Worm (Caenorhabditis elegans): ENCODE measurements around the gene abhd-5.2.

abhd-5.2 gene

DNA sequence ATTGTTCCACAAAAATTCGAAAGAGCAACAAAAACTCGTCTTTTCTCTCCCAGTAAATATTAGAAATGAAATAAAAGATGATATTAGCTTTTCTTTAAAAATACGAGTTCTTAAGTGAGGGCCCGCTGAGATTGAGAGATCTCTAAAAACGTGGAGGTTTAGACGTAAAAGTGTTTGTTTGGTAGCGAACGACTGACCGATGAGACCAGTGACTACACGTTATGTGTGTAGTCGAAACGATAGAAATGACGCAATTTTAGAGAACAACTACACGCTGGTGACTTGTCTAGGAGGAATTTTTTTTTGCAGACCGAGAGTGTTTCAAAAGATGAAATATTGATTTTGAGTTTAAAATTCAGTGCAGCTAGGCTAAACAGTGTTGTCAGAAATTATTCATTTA is 18.3 kb downstream of the abhd-5.2 start, which contains the start of gene C37H5.13:
Gene C37H5.13, minus strand, starts transcription at position 229 of the 400 bp plus-strand sequence.
- TF ChIP-seq Y22D7AL.16 (tag; optimal IDR thresholded peaks at IDR 0.05) (no peak), unc-55 (GFP tag; optimal IDR thresholded peaks at IDR 0.05) (peak; percentile 16)

DNA sequence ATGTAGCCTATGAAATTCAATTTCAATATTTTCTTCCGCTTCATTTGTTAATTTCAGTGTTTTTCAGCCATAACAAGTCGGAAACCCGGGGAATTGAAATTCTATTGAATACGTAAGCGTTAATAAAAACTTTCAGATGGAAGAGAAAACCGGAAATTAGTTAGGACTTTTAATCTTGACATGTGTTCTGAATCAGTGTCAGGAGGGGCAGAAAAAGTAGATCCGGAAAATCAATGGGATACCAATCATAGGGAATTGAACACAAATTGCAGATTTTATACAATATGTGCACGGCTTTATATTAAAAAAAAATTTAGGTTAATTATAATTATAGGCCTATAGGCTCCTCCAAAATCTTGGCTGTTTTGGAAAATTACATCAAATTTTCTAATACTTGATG is 19.8 kb downstream of the abhd-5.2 start:
- TF ChIP-seq hlh-13 (GFP tag; optimal IDR thresholded peaks at IDR 0.05) (no peak), npax-4 (tag; optimal IDR thresholded peaks at IDR 0.05) (no peak), syd-9 (tag; optimal IDR thresholded peaks at IDR 0.05) (no peak), odd-2 (tag; optimal IDR thresholded peaks at IDR 0.05) (no peak), hlh-6 (tag; optimal IDR thresholded peaks at IDR 0.05) (no peak), eyg-1 (tag; optimal IDR thresholded peaks at IDR 0.05) (no peak), madf-2 (tag; optimal IDR thresholded peaks at IDR 0.05) (no peak), ceh-30 (tag; optimal IDR thresholded peaks at IDR 0.05) (no peak), pag-3 (tag; optimal IDR thresholded peaks at IDR 0.05; ENCODE audit: borderline replicate concordance) (no peak), ets-4 (tag; optimal IDR thresholded peaks at IDR 0.05) (no peak), ceh-31 (tag; optimal IDR thresholded peaks at IDR 0.05) (no peak), sox-4 (tag; optimal IDR thresholded peaks at IDR 0.05) (no peak), lim-6 (tag; optimal IDR thresholded peaks at IDR 0.05) (no peak), unc-86 (tag; optimal IDR thresholded peaks at IDR 0.05) (no peak), rnt-1 (tag; optimal IDR thresholded peaks at IDR 0.05) (no peak), F13H6.1 (tag; optimal IDR thresholded peaks at IDR 0.05) (no peak), lin-11 (tag; optimal IDR thresholded peaks at IDR 0.05) (no peak), sdc-2 (tag; optimal IDR thresholded peaks at IDR 0.05) (no peak)

DNA sequence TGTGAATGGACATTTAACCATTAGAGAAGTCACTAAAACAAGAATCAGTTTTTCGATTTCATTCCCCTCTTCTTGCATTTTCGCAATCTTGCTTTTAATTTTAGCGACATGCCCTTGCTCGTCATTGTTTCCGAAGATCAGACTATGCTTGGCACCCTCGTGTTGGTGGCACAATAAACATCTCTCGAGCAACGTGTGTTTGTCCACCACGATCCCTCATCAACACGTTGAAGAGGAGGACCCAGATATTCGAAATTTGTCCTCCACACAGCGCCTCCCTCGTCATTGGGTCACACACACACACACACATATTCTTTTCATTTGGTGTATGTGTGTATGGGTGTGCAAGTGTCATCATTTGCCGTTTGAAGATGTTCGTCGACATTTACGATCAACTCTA is 20.9 kb downstream of the abhd-5.2 start, which contains the start of gene srd-32:
Gene srd-32, plus strand, starts transcription at position 301 of the 400 bp plus-strand sequence.
- TF ChIP-seq ceh-6 (GFP tag; optimal IDR thresholded peaks at IDR 0.05) (no peak), hlh-6 (tag; optimal IDR thresholded peaks at IDR 0.05) (no peak), ztf-16 (tag; optimal IDR thresholded peaks at IDR 0.05) (no peak), C38D4.7 (GFP tag; optimal IDR thresholded peaks at IDR 0.05) (no peak), dve-1 (tag; optimal IDR thresholded peaks at IDR 0.05) (no peak), sdc-2 (tag; optimal IDR thresholded peaks at IDR 0.05) (no peak), fkh-6 (tag; optimal IDR thresholded peaks at IDR 0.05) (no peak), ceh-18 (tag; optimal IDR thresholded peaks at IDR 0.05) (no peak), sox-4 (tag; optimal IDR thresholded peaks at IDR 0.05) (no peak), ahr-1 (tag; optimal IDR thresholded peaks at IDR 0.05) (no peak), ceh-9 (tag; optimal IDR thresholded peaks at IDR 0.05) (no peak), che-1 (tag; optimal IDR thresholded peaks at IDR 0.05) (no peak), odd-2 (tag; optimal IDR thresholded peaks at IDR 0.05) (no peak), ceh-2 (tag; optimal IDR thresholded peaks at IDR 0.05) (no peak), unc-3 (GFP tag; conservative IDR thresholded peaks at IDR 0.05) (no peak), unc-3 (tag; optimal IDR thresholded peaks at IDR 0.05) (no peak), syd-9 (tag; optimal IDR thresholded peaks at IDR 0.05) (no peak)

DNA sequence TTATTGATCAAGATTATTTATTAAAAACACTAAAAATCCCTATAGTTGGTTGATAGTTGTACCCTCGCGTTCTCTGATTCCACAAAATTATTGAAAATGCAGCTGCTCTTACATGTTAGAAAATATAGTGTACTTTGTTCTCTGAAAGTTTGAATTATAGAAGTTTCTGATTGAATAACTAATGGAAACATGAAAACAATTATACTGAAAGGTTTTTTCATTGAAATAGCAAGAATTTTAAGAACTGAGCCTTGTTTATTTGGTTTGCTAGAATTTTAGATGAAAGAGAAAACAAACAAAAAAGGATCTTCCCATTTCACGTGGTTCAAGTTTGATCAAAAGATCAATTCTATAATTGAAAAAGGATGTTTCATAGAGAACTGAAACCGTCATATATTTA is 23.1 kb downstream of the abhd-5.2 start:
- no peak for TF ChIP-seq fax-1 (tag; optimal IDR thresholded peaks at IDR 0.05)
- no peak for TF ChIP-seq ceh-19 (GFP tag; optimal IDR thresholded peaks at IDR 0.05)
- no peak for TF ChIP-seq ceh-34 (tag; optimal IDR thresholded peaks at IDR 0.05)
- TF ChIP-seq syd-9 (tag; optimal IDR thresholded peaks at IDR 0.05): no peak

DNA sequence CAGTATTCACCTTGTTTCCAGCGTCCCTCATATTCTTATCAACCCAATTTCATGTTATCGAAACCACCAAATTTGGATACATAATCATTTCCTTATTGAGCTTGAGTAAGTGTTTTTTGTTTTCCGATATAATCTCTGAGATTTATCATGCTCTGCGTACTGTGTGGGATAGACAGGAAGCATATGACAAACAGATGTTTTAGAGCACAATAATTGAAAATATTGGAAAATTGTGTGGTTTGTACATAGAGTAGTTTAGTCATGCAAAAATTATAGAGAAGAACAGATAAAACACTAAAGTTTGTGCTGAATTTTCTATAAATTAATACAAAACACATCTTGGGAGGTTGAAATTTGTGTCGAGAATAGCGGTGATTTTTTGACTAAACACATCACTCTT is 24.2 kb downstream of the abhd-5.2 start:
- no peak for TF ChIP-seq ceh-34 (tag; optimal IDR thresholded peaks at IDR 0.05)
